Worm (Caenorhabditis elegans) whole organism, L1 larva: ENCODE measurements around the gene R04E5.9.

Experiments
- aly-2 ChIP-seq: fragments of 150-350 bp; optimal IDR thresholded peaks from 2 replicates; lab custom pipeline; 2014; ENCODE audit warnings: missing biosample characterization, missing genetic modification characterization
- ama-1 ChIP-seq: fragments of 150-350 bp; optimal IDR thresholded peaks from 2 replicates; lab custom pipeline; 2014
- elt-2 ChIP-seq: sonication (generic microtip); optimal IDR thresholded peaks from 2 replicates; lab custom pipeline; 2016; ENCODE audit warnings: missing genetic modification characterization, mild to moderate bottlenecking, inconsistent platforms, missing compliant biosample characterization, missing genetic modification reagents
- mep-1 ChIP-seq: fragments of 150-350 bp; optimal IDR thresholded peaks from 2 replicates; lab custom pipeline; 2014; ENCODE audit warnings: missing biosample characterization, missing genetic modification characterization
- pag-3 ChIP-seq: sonication (generic microtip); optimal IDR thresholded peaks from 2 replicates; lab custom pipeline; 2017; ENCODE audit warnings: missing genetic modification characterization, mild to moderate bottlenecking, missing compliant biosample characterization, antibody characterized with exemption, borderline replicate concordance; ENCODE audit not compliant: insufficient read depth
- sox-4 ChIP-seq: sonication (generic microtip); optimal IDR thresholded peaks from 2 replicates; lab custom pipeline; 2016; ENCODE audit warnings: missing genetic modification characterization, missing compliant biosample characterization
- unc-98 ChIP-seq: fragments of 200-800 bp; sonication (Bioruptor generic); IDR thresholded peaks from 2 replicates; pipeline ENCODE4 v1.3.6; 2022; ENCODE audit warnings: missing genetic modification characterization, missing compliant biosample characterization

- TF ChIP-seq sox-4 (tag; lab: Kevin White, UChicago) = no peak
- TF ChIP-seq ama-1 (lab: Kevin White, UChicago) = no peak
- TF ChIP-seq pag-3 (tag; lab: Kevin White, UChicago) = no peak
- no peak for TF ChIP-seq unc-98
- TF ChIP-seq aly-2 (tag; lab: Kevin White, UChicago) = no peak
- TF ChIP-seq mep-1 = no peak
- TF ChIP-seq elt-2 = no peak
Observed at ce11 chrX:8764044-8764443, 46.9 kb downstream of the R04E5.9 start.
